Fruit fly (Drosophila melanogaster) whole organism, embryonic: ENCODE results near the gene CG14696.

Experiments used
- Adf1 ChIP-seq: fragments of 200-800 bp; sonication (Bioruptor generic); IDR thresholded peaks from 2 replicates; pipeline ENCODE4 v1.3.6; 2022; ENCODE audit warnings: missing biosample characterization, missing genetic modification characterization
- Blimp-1 ChIP-seq: fragments of 200-800 bp; sonication (Bioruptor generic); optimal IDR thresholded peaks from 3 replicates; lab custom pipeline; 2018; ENCODE audit warnings: missing biosample characterization, missing genetic modification characterization, mild to moderate bottlenecking, moderate library complexity, missing genetic modification reagents
- CG10209 ChIP-seq: fragments of 200-800 bp; sonication (Bioruptor generic); optimal IDR thresholded peaks from 3 replicates; lab custom pipeline; 2017; ENCODE audit warnings: missing biosample characterization, mild to moderate bottlenecking, missing genetic modification characterization, missing genetic modification reagents
- CG10267 ChIP-seq: fragments of 200-800 bp; sonication (Bioruptor generic); optimal IDR thresholded peaks from 2 replicates; lab custom pipeline; 2018; ENCODE audit warnings: missing biosample characterization, mild to moderate bottlenecking, missing genetic modification characterization, moderate library complexity
- CG10321 ChIP-seq: fragments of 200-800 bp; sonication (Bioruptor generic); IDR thresholded peaks from 2 replicates; pipeline ENCODE4 v1.3.6; 2022; ENCODE audit warnings: missing biosample characterization, missing genetic modification characterization
- CG12299 ChIP-seq: fragments of 200-800 bp; sonication (Bioruptor generic); optimal IDR thresholded peaks from 2 replicates; lab custom pipeline; 2018; ENCODE audit warnings: missing biosample characterization, mild to moderate bottlenecking, missing genetic modification characterization
- CG14014 ChIP-seq: fragments of 200-800 bp; sonication (Bioruptor generic); IDR thresholded peaks from 2 replicates; pipeline ENCODE4 v1.3.6; 2022; ENCODE audit warnings: missing biosample characterization, missing genetic modification characterization
- CG14710 ChIP-seq: fragments of 200-800 bp; sonication (Bioruptor generic); optimal IDR thresholded peaks from 3 replicates; lab custom pipeline; 2019; ENCODE audit warnings: missing biosample characterization, mild to moderate bottlenecking, missing genetic modification characterization, moderate library complexity
- CG1529 ChIP-seq: fragments of 200-800 bp; sonication (Bioruptor generic); optimal IDR thresholded peaks from 3 replicates; lab custom pipeline; 2018; ENCODE audit warnings: missing biosample characterization, missing genetic modification characterization
- CG15514 ChIP-seq: fragments of 200-800 bp; sonication (Bioruptor generic); optimal IDR thresholded peaks from 3 replicates; lab custom pipeline; 2017; ENCODE audit warnings: missing biosample characterization, missing genetic modification characterization, mild to moderate bottlenecking, moderate library complexity, missing genetic modification reagents
- CG17612 ChIP-seq: fragments of 200-800 bp; sonication (Bioruptor generic); IDR thresholded peaks from 2 replicates; pipeline ENCODE4 v1.3.6; 2022; ENCODE audit warnings: missing biosample characterization, missing genetic modification characterization
- CG17829 ChIP-seq: fragments of 200-800 bp; optimal IDR thresholded peaks from 2 replicates; lab custom pipeline; 2019; ENCODE audit warnings: missing biosample characterization, mild to moderate bottlenecking, missing genetic modification characterization, moderate library complexity
- CG18262 ChIP-seq: fragments of 200-800 bp; optimal IDR thresholded peaks from 3 replicates; lab custom pipeline; 2019; ENCODE audit warnings: missing biosample characterization, mild to moderate bottlenecking, missing genetic modification characterization, moderate library complexity
- CG2116 ChIP-seq: fragments of 200-800 bp; sonication (Bioruptor generic); optimal IDR thresholded peaks from 3 replicates; lab custom pipeline; 2018; ENCODE audit warnings: missing biosample characterization, mild to moderate bottlenecking, missing genetic modification characterization
- CG31224 ChIP-seq: fragments of 200-800 bp; sonication (Bioruptor generic); IDR thresholded peaks from 2 replicates; pipeline ENCODE4 v1.3.6; 2022; ENCODE audit warnings: missing biosample characterization, missing genetic modification characterization
- CG3847 ChIP-seq: fragments of 200-800 bp; sonication (Bioruptor generic); IDR thresholded peaks from 2 replicates; pipeline ENCODE4 v1.3.6; 2022; ENCODE audit warnings: missing biosample characterization, missing genetic modification characterization
- CG3995 ChIP-seq: fragments of 200-800 bp; sonication (Bioruptor generic); optimal IDR thresholded peaks from 3 replicates; lab custom pipeline; 2016; ENCODE audit warnings: missing biosample characterization, missing genetic modification characterization
- CG6654 ChIP-seq: fragments of 200-800 bp; sonication (Bioruptor generic); optimal IDR thresholded peaks from 2 replicates; lab custom pipeline; 2017; ENCODE audit warnings: missing biosample characterization, mild to moderate bottlenecking, missing genetic modification characterization
- CG7271 ChIP-seq: fragments of 200-800 bp; sonication (Bioruptor generic); optimal IDR thresholded peaks from 2 replicates; lab custom pipeline; 2018; ENCODE audit warnings: missing biosample characterization, mild to moderate bottlenecking, missing genetic modification characterization, moderate library complexity
- CG7839 ChIP-seq: fragments of 200-800 bp; sonication (Bioruptor generic); optimal IDR thresholded peaks from 3 replicates; lab custom pipeline; 2018; ENCODE audit warnings: missing biosample characterization, mild to moderate bottlenecking, missing genetic modification characterization, moderate library complexity
- CG8290 ChIP-seq, 3 experiments: fragments of 200-800 bp; sonication (Bioruptor generic); optimal IDR thresholded peaks; 2 replicates each; lab custom pipeline; 2016 to 2019; ENCODE audit warnings: missing biosample characterization in 3 of 3, missing genetic modification characterization in 3 of 3, mild to moderate bottlenecking in 2 of 3, moderate library complexity in 1 of 3
- CG9215 ChIP-seq: fragments of 200-800 bp; sonication (Bioruptor generic); IDR thresholded peaks from 2 replicates; pipeline ENCODE4 v1.3.6; 2022; ENCODE audit warnings: missing biosample characterization, missing genetic modification characterization
- CG9817 ChIP-seq: fragments of 200-800 bp; sonication (Bioruptor generic); optimal IDR thresholded peaks from 2 replicates; lab custom pipeline; 2018; ENCODE audit warnings: missing biosample characterization, mild to moderate bottlenecking, missing genetic modification characterization, moderate library complexity
- CTCF ChIP-seq: fragments of 200-800 bp; sonication (Bioruptor generic); optimal IDR thresholded peaks from 2 replicates; lab custom pipeline; 2017; ENCODE audit warnings: missing biosample characterization, mild to moderate bottlenecking, missing genetic modification characterization, moderate library complexity
- D ChIP-seq, 2 experiments: fragments of 200-800 bp in 1 of 2; fragments of >200 bp in 1 of 2; sonication (Bioruptor generic) in 1 of 2; optimal IDR thresholded peaks; 2 replicates in 1 of 2; 3 replicates in 1 of 2; lab custom pipeline; 2017; ENCODE audit warnings: mild to moderate bottlenecking in 1 of 2, missing biosample characterization in 1 of 2, missing genetic modification characterization in 1 of 2, missing genetic modification reagents in 1 of 2
- Dp ChIP-seq: fragments of 200-800 bp; sonication (Bioruptor generic); optimal IDR thresholded peaks from 2 replicates; lab custom pipeline; 2018; ENCODE audit warnings: missing biosample characterization, mild to moderate bottlenecking, missing genetic modification characterization, moderate library complexity
- E2f2 ChIP-seq: fragments of 200-800 bp; sonication (Bioruptor generic); IDR thresholded peaks from 2 replicates; pipeline ENCODE4 v1.3.6; 2022; ENCODE audit warnings: missing biosample characterization, missing genetic modification characterization
- Elba2 ChIP-seq: fragments of 200-800 bp; sonication (Bioruptor generic); optimal IDR thresholded peaks from 3 replicates; lab custom pipeline; 2016; ENCODE audit warnings: missing biosample characterization, missing genetic modification characterization
- Fer1 ChIP-seq: fragments of 200-800 bp; sonication (Bioruptor generic); optimal IDR thresholded peaks from 2 replicates; lab custom pipeline; 2017; ENCODE audit warnings: missing biosample characterization, mild to moderate bottlenecking, missing genetic modification characterization
- GATAe ChIP-seq: fragments of 200-800 bp; sonication (Bioruptor generic); conservative IDR thresholded peaks from 2 replicates; pipeline ENCODE4 v1.3.6; 2022; ENCODE audit warnings: missing biosample characterization, missing genetic modification characterization
- HmgD ChIP-seq: fragments of 200-800 bp; sonication (Bioruptor generic); optimal IDR thresholded peaks from 3 replicates; lab custom pipeline; 2016; ENCODE audit warnings: missing biosample characterization, missing genetic modification characterization
- Hr78 ChIP-seq, 2 experiments: fragments of 200-800 bp in 1 of 2; fragments of >200 bp in 1 of 2; sonication (Bioruptor generic) in 1 of 2; optimal IDR thresholded peaks; 2 replicates each; lab custom pipeline; 2017 to 2019; ENCODE audit warnings: missing biosample characterization in 2 of 2, missing genetic modification characterization in 2 of 2, mild to moderate bottlenecking in 1 of 2, moderate library complexity in 1 of 2
- Lhr ChIP-seq: fragments of 200-800 bp; sonication (Bioruptor generic); optimal IDR thresholded peaks from 3 replicates; lab custom pipeline; 2017; ENCODE audit warnings: mild to moderate bottlenecking, missing biosample characterization, missing genetic modification reagents, missing genetic modification characterization
- Xrp1 ChIP-seq: fragments of 200-800 bp; sonication (Bioruptor generic); IDR thresholded peaks from 2 replicates; pipeline ENCODE4 v1.3.6; 2022; ENCODE audit warnings: missing biosample characterization, missing genetic modification characterization
- al ChIP-seq: fragments of 200-800 bp; sonication (Bioruptor generic); IDR thresholded peaks from 2 replicates; pipeline ENCODE4 v1.3.6; 2022; ENCODE audit warnings: missing biosample characterization, missing genetic modification characterization
- ap ChIP-seq: fragments of 200-800 bp; sonication (Bioruptor generic); IDR thresholded peaks from 2 replicates; pipeline ENCODE4 v1.3.6; 2022; ENCODE audit warnings: missing biosample characterization, missing genetic modification characterization
- croc ChIP-seq: fragments of 200-800 bp; sonication (Bioruptor generic); conservative IDR thresholded peaks from 3 replicates; pipeline ENCODE4 v1.3.6; 2022; ENCODE audit warnings: missing biosample characterization, missing genetic modification characterization
- emc ChIP-seq: fragments of 200-800 bp; sonication (Bioruptor generic); optimal IDR thresholded peaks from 2 replicates; lab custom pipeline; 2016; ENCODE audit warnings: missing biosample characterization, missing genetic modification characterization
- exex ChIP-seq: fragments of 200-800 bp; sonication (Bioruptor generic); optimal IDR thresholded peaks from 4 replicates; lab custom pipeline; 2018; ENCODE audit warnings: missing biosample characterization, mild to moderate bottlenecking, missing genetic modification characterization, moderate library complexity
- eyg ChIP-seq: fragments of 200-800 bp; sonication (Bioruptor generic); optimal IDR thresholded peaks from 3 replicates; lab custom pipeline; 2016; ENCODE audit warnings: missing biosample characterization, missing genetic modification characterization
- gfzf ChIP-seq: fragments of 200-800 bp; sonication (Bioruptor generic); optimal IDR thresholded peaks from 2 replicates; lab custom pipeline; 2016; ENCODE audit warnings: missing biosample characterization, mild to moderate bottlenecking, missing genetic modification characterization, moderate library complexity
- mam ChIP-seq: fragments of 200-800 bp; sonication (Bioruptor generic); optimal IDR thresholded peaks from 3 replicates; lab custom pipeline; 2016; ENCODE audit warnings: missing biosample characterization, missing genetic modification characterization
- mirr ChIP-seq: fragments of 200-800 bp; sonication (Bioruptor generic); optimal IDR thresholded peaks from 3 replicates; lab custom pipeline; 2018; ENCODE audit warnings: missing biosample characterization, mild to moderate bottlenecking, missing genetic modification characterization
- nerfin-1 ChIP-seq: fragments of 200-800 bp; sonication (Bioruptor generic); optimal IDR thresholded peaks from 3 replicates; lab custom pipeline; 2019; ENCODE audit warnings: missing biosample characterization, mild to moderate bottlenecking, missing genetic modification characterization, moderate library complexity
- nom ChIP-seq: fragments of 200-800 bp; sonication (Bioruptor generic); optimal IDR thresholded peaks from 2 replicates; lab custom pipeline; 2017; ENCODE audit warnings: missing biosample characterization, missing genetic modification characterization, mild to moderate bottlenecking, moderate library complexity, missing genetic modification reagents
- pfk ChIP-seq: fragments of 200-800 bp; sonication (Bioruptor generic); optimal IDR thresholded peaks from 2 replicates; lab custom pipeline; 2018; ENCODE audit warnings: missing biosample characterization, mild to moderate bottlenecking, missing genetic modification characterization, moderate library complexity
- zfh1 ChIP-seq: fragments of 200-800 bp; sonication (Bioruptor generic); IDR thresholded peaks from 3 replicates; pipeline ENCODE4 v1.3.6; 2022; ENCODE audit warnings: missing biosample characterization, missing genetic modification characterization

The CG14696 gene

dm6 chr3R:10875515-10876434 lies 9.0 kb downstream of the CG14696 start, which contains the start of gene Sodh2 (continued):
- TF ChIP-seq CG31224, result peak; percentile 23; the same call in 1 of the 2 replicates
- peak; percentile 61 for TF ChIP-seq CG9215 (GFP tag; lab: Robert Waterston, UW)
- TF ChIP-seq CG17829 (tag; lab: Kevin White, UChicago), result peak; percentile 83
- TF ChIP-seq CG8290 (GFP tag; optimal IDR thresholded peaks at IDR 0.05; lab: Kevin White, UChicago), result no peak
- peak in 1 of 2 experiments; percentile 94 for TF ChIP-seq CG8290 (tag; optimal IDR thresholded peaks at IDR 0.05; lab: Kevin White, UChicago)
- TF ChIP-seq CG6654 (GFP tag; lab: Kevin White, UChicago), result peak; percentile 10
- TF ChIP-seq CG2116 (GFP tag; lab: Kevin White, UChicago), result peak; percentile 54
- TF ChIP-seq gfzf (GFP tag; lab: Kevin White, UChicago), result no peak
- TF ChIP-seq eyg, result peak; percentile 8
- peak; percentile 57 for TF ChIP-seq nerfin-1 (tag; lab: Kevin White, UChicago)
- peak; percentile 1 for TF ChIP-seq Dp (GFP tag; lab: Kevin White, UChicago)
- TF ChIP-seq zfh1, result peak; percentile 81
- peak; percentile 59; the same call in 1 of the 2 replicates for TF ChIP-seq Adf1 (GFP tag; lab: Robert Waterston, UW)
- no peak for TF ChIP-seq CG7271 (tag; lab: Kevin White, UChicago)
- peak; percentile 81 for TF ChIP-seq CG18262 (tag; lab: Kevin White, UChicago)
- peak; percentile 47 for TF ChIP-seq CG3847 (GFP tag; lab: Robert Waterston, UW)
- peak; percentile 54 for TF ChIP-seq Xrp1
- TF ChIP-seq CG7839, result peak; percentile 77
- TF ChIP-seq CG9817, result peak; percentile 79
- no peak for TF ChIP-seq D (optimal IDR thresholded peaks at IDR 0.05; lab: Kevin White, UChicago)
- peak; percentile 69 for TF ChIP-seq D (GFP tag; optimal IDR thresholded peaks at IDR 0.05; lab: Kevin White, UChicago)
- TF ChIP-seq exex (tag; lab: Kevin White, UChicago), result peak; percentile 59
- peak; percentile 15; the same call in 1 of the 3 replicates for TF ChIP-seq croc (GFP tag; lab: Robert Waterston, UW)
- no peak for TF ChIP-seq Elba2
- peak; percentile 66 for TF ChIP-seq CG1529
- TF ChIP-seq Fer1, result peak; percentile 92
- no peak for TF ChIP-seq emc (GFP tag; lab: Kevin White, UChicago)
- TF ChIP-seq CG10321, result no peak
- TF ChIP-seq GATAe (GFP tag; lab: Robert Waterston, UW), result no peak
- no peak for TF ChIP-seq Lhr (GFP tag; lab: Kevin White, UChicago)
- 0 out of 2 replicates have a peak, but pooled peaks have one; percentile 44 for TF ChIP-seq E2f2
- TF ChIP-seq HmgD, result no peak
- peak; percentile 32; the same call in 1 of the 2 replicates for TF ChIP-seq ap
- peak; percentile 2 for TF ChIP-seq CG12299 (tag; lab: Kevin White, UChicago)
- peak; percentile 72 for TF ChIP-seq mirr
- peak; percentile 75 for TF ChIP-seq Blimp-1 (GFP tag; lab: Kevin White, UChicago)
- peak; percentile 73 for TF ChIP-seq CG10209 (GFP tag; lab: Kevin White, UChicago)
- TF ChIP-seq pfk (GFP tag; lab: Kevin White, UChicago), result peak; percentile 62
- TF ChIP-seq CTCF (GFP tag; lab: Kevin White, UChicago), result peak; percentile 27
- TF ChIP-seq CG14014, result peak; percentile 71
- peak; percentile 85 for TF ChIP-seq CG15514 (GFP tag; lab: Kevin White, UChicago)
- peak; percentile 6 for TF ChIP-seq CG3995 (GFP tag; lab: Kevin White, UChicago)
- TF ChIP-seq CG14710, result peak; percentile 71
- peak in 1 of 2 experiments; percentile 44 for TF ChIP-seq Hr78 (GFP tag; optimal IDR thresholded peaks at IDR 0.05; lab: Kevin White, UChicago)
- peak; percentile 55 for TF ChIP-seq nom (GFP tag; lab: Kevin White, UChicago)
- TF ChIP-seq mam (GFP tag; lab: Kevin White, UChicago), result peak; percentile 84
- TF ChIP-seq CG10267, result peak; percentile 75
- peak; percentile 65 for TF ChIP-seq CG17612 (GFP tag; lab: Robert Waterston, UW)
- TF ChIP-seq al (GFP tag; lab: Robert Waterston, UW), result peak; percentile 62
